Worm (Caenorhabditis elegans) whole organism, L3 larva: ENCODE measurements around the gene C36E8.6.

ENCODE experiments used
- ama-1 ChIP-seq: fragments of 150-350 bp; optimal IDR thresholded peaks from 2 replicates; lab custom pipeline; 2018
- ceh-82 ChIP-seq: fragments of 150-350 bp; optimal IDR thresholded peaks from 2 replicates; lab custom pipeline; 2014; ENCODE audit warnings: missing biosample characterization, missing genetic modification characterization
- egl-5 ChIP-seq: fragments of 150-350 bp; optimal IDR thresholded peaks from 2 replicates; lab custom pipeline; 2017; ENCODE audit warnings: missing biosample characterization, missing genetic modification reagents, missing genetic modification characterization, inconsistent platforms
- lin-15B ChIP-seq: fragments of 150-350 bp; optimal IDR thresholded peaks from 2 replicates; lab custom pipeline; 2014; ENCODE audit warnings: missing biosample characterization, missing genetic modification characterization
- nhr-11 ChIP-seq: fragments of 150-350 bp; optimal IDR thresholded peaks from 2 replicates; lab custom pipeline; 2014; ENCODE audit warnings: missing biosample characterization, missing genetic modification characterization
- nhr-25 ChIP-seq: sonication (generic microtip); optimal IDR thresholded peaks from 2 replicates; lab custom pipeline; 2017; ENCODE audit warnings: missing biosample characterization, missing genetic modification characterization
- nhr-28 ChIP-seq: fragments of 150-350 bp; optimal IDR thresholded peaks from 2 replicates; lab custom pipeline; 2014; ENCODE audit warnings: missing biosample characterization, missing genetic modification characterization
- nhr-76 ChIP-seq: fragments of 150-350 bp; sonication (generic microtip); optimal IDR thresholded peaks from 5 replicates; lab custom pipeline; 2014; ENCODE audit warnings: missing biosample characterization, missing genetic modification characterization
- pha-4 ChIP-seq: fragments of 150-350 bp; optimal IDR thresholded peaks from 2 replicates; lab custom pipeline; 2014; ENCODE audit warnings: missing biosample characterization, missing genetic modification reagents, missing genetic modification characterization
- unc-39 ChIP-seq: sonication (generic microtip); optimal IDR thresholded peaks from 4 replicates; lab custom pipeline; 2017; ENCODE audit warnings: missing biosample characterization, missing genetic modification characterization
- unc-62 ChIP-seq: fragments of 150-350 bp; sonication (generic microtip); optimal IDR thresholded peaks from 4 replicates; lab custom pipeline; 2014; ENCODE audit warnings: missing biosample characterization, missing genetic modification reagents, missing genetic modification characterization
- zag-1 ChIP-seq: fragments of 150-350 bp; optimal IDR thresholded peaks from 2 replicates; lab custom pipeline; 2014; ENCODE audit warnings: missing biosample characterization, missing genetic modification characterization

DNA sequence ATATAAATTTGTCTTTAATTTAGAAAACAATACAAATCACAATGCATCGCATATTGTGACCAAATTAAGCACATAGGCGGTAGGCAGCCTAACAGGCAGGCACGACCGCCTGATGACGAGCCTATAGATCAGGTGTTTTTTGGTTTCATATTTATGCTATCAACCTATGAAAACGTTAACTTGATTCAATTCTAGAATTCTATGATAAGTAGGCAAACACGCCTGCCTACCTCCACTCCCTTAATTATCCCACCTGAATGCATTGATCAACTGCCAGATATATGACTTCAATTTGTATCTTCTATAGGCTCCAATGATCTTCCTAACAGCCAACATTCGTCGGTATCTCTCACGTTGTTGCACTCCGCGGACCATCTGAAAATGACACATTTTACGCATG, 43.0 kb downstream of the C36E8.6 start:
- TF ChIP-seq unc-62 (GFP tag; lab: Kevin White, UChicago) (no peak), ceh-82 (no peak), nhr-25 (tag; lab: Kevin White, UChicago) (no peak), nhr-28 (no peak), pha-4 (tag; lab: Kevin White, UChicago) (no peak), nhr-11 (tag; lab: Kevin White, UChicago) (no peak), unc-39 (tag; lab: Kevin White, UChicago) (no peak), nhr-76 (tag; lab: Kevin White, UChicago) (no peak), ama-1 (lab: Kevin White, UChicago) (no peak), egl-5 (no peak), lin-15B (no peak), zag-1 (no peak)
